Worm (Caenorhabditis elegans): ENCODE results near the gene Y46D2A.1.
A peak's percentile ranks its signal among the peaks of the same experiment; 100 is the strongest.

Y46D2A.1 gene

ce11 chrII:3297914-3298313 lies 24.4 kb upstream of the Y46D2A.1 start, which contains the start of gene btb-18:
Gene btb-18, plus strand, starts transcription at chrII:3298214.
- TF ChIP-seq unc-39 (tag; optimal IDR thresholded peaks at IDR 0.05): no peak
- TF ChIP-seq peb-1 (tag; optimal IDR thresholded peaks at IDR 0.05): no peak
- TF ChIP-seq snpc-4 (tag; optimal IDR thresholded peaks at IDR 0.05): no peak
- TF ChIP-seq crh-2 (tag; optimal IDR thresholded peaks at IDR 0.05): no peak
- no peak for TF ChIP-seq nhr-21 (tag; optimal IDR thresholded peaks at IDR 0.05)
- TF ChIP-seq skn-1 (tag; optimal IDR thresholded peaks at IDR 0.05): no peak
- no peak for TF ChIP-seq nhr-10 (tag; optimal IDR thresholded peaks at IDR 0.05)
- no peak for TF ChIP-seq egl-27 (tag; optimal IDR thresholded peaks at IDR 0.05)
- TF ChIP-seq nhr-25 (tag; optimal IDR thresholded peaks at IDR 0.05): no peak
- TF ChIP-seq lin-13 (GFP tag; optimal IDR thresholded peaks at IDR 0.05): no peak
- no peak for TF ChIP-seq mbf-1 (tag; optimal IDR thresholded peaks at IDR 0.05)
- no peak for TF ChIP-seq ama-1 (optimal IDR thresholded peaks at IDR 0.05)
- TF ChIP-seq gmeb-1 (tag; optimal IDR thresholded peaks at IDR 0.05): no peak
- TF ChIP-seq F13H6.1 (tag; optimal IDR thresholded peaks at IDR 0.05): no peak

- TF ChIP-seq ama-1 (optimal IDR thresholded peaks at IDR 0.05): no peak
- TF ChIP-seq R02D3.7 (tag; optimal IDR thresholded peaks at IDR 0.05): no peak
- no peak for TF ChIP-seq nhr-25 (tag; optimal IDR thresholded peaks at IDR 0.05)
- TF ChIP-seq ztf-1 (GFP tag; conservative IDR thresholded peaks at IDR 0.05): no peak
- no peak for TF ChIP-seq F13H6.1 (tag; optimal IDR thresholded peaks at IDR 0.05)
- no peak for TF ChIP-seq blmp-1 (tag; optimal IDR thresholded peaks at IDR 0.05; ENCODE audit: insufficient read depth)
- TF ChIP-seq unc-55 (GFP tag; optimal IDR thresholded peaks at IDR 0.05): no peak
- TF ChIP-seq nhr-11 (tag; optimal IDR thresholded peaks at IDR 0.05): no peak
- TF ChIP-seq zag-1 (tag; optimal IDR thresholded peaks at IDR 0.05): no peak
- TF ChIP-seq snpc-4 (tag; optimal IDR thresholded peaks at IDR 0.05): no peak
- TF ChIP-seq nhr-6 (tag; optimal IDR thresholded peaks at IDR 0.05): no peak
- TF ChIP-seq ceh-16 (tag; optimal IDR thresholded peaks at IDR 0.05): no peak
- TF ChIP-seq Y55F3AM.14 (GFP tag; optimal IDR thresholded peaks at IDR 0.05): no peak
- no peak for TF ChIP-seq gmeb-1 (tag; optimal IDR thresholded peaks at IDR 0.05)
- no peak for TF ChIP-seq mdl-1 (tag; optimal IDR thresholded peaks at IDR 0.05)
Measured at ce11 chrII:3299457-3299856, 22.9 kb upstream of the Y46D2A.1 start, which contains the start of gene btb-22. Gene btb-22, plus strand, starts transcription at chrII:3299757.

ce11 chrII:3303582-3303981 lies 18.8 kb upstream of the Y46D2A.1 start:
- TF ChIP-seq zag-1 (tag; optimal IDR thresholded peaks at IDR 0.05): no peak
- peak; percentile 34 for TF ChIP-seq unc-55 (GFP tag; optimal IDR thresholded peaks at IDR 0.05)

- TF ChIP-seq nhr-12 (tag; optimal IDR thresholded peaks at IDR 0.05): no peak
- TF ChIP-seq fos-1 (tag; optimal IDR thresholded peaks at IDR 0.05): peak; percentile 34
Measured at ce11 chrII:3310957-3311657, 11.2 kb upstream of the Y46D2A.1 start.

ce11 chrII:3313442-3313841 lies 8.9 kb upstream of the Y46D2A.1 start, which contains the start of gene F39E9.6:
Gene F39E9.6, minus strand, starts transcription at chrII:3313542.
- TF ChIP-seq ceh-16 (tag; optimal IDR thresholded peaks at IDR 0.05): no peak
- no peak for TF ChIP-seq gmeb-1 (tag; optimal IDR thresholded peaks at IDR 0.05)
- TF ChIP-seq lsy-2 (tag; optimal IDR thresholded peaks at IDR 0.05): no peak
- TF ChIP-seq ztf-4 (tag; optimal IDR thresholded peaks at IDR 0.05): no peak
- no peak for TF ChIP-seq nhr-237 (tag; optimal IDR thresholded peaks at IDR 0.05)
- TF ChIP-seq nhr-21 (tag; optimal IDR thresholded peaks at IDR 0.05): no peak
- no peak for TF ChIP-seq unc-55 (GFP tag; optimal IDR thresholded peaks at IDR 0.05)
- no peak for TF ChIP-seq elt-3 (tag; optimal IDR thresholded peaks at IDR 0.05)
- TF ChIP-seq nhr-12 (tag; optimal IDR thresholded peaks at IDR 0.05): no peak

- TF ChIP-seq C34F6.9 (tag; optimal IDR thresholded peaks at IDR 0.05) (no peak), ZK546.5 (tag; optimal IDR thresholded peaks at IDR 0.05) (no peak), nhr-129 (tag; optimal IDR thresholded peaks at IDR 0.05) (no peak), sma-9 (GFP tag; optimal IDR thresholded peaks at IDR 0.05) (peak; percentile 0), sma-9 (tag; optimal IDR thresholded peaks at IDR 0.05) (no peak), ztf-1 (GFP tag; conservative IDR thresholded peaks at IDR 0.05) (no peak)
Measured at ce11 chrII:3318839-3319238, 3.5 kb upstream of the Y46D2A.1 start.

Measured in whole organism, L2 larva.